Fruit fly (Drosophila melanogaster) whole organism, embryonic: ENCODE measurements around the gene Vps39.

Experiments used
- ATbp ChIP-seq: fragments of 200-800 bp; sonication (Bioruptor generic); optimal IDR thresholded peaks from 2 replicates; lab custom pipeline; 2017; ENCODE audit warnings: missing biosample characterization, mild to moderate bottlenecking, missing genetic modification characterization, missing genetic modification reagents
- Adf1 ChIP-seq: fragments of 200-800 bp; sonication (Bioruptor generic); IDR thresholded peaks from 2 replicates; pipeline ENCODE4 v1.3.6; 2022; ENCODE audit warnings: missing biosample characterization, missing genetic modification characterization
- Bdp1 ChIP-seq: fragments of 200-800 bp; sonication (Bioruptor generic); optimal IDR thresholded peaks from 3 replicates; lab custom pipeline; 2016; ENCODE audit warnings: missing biosample characterization, missing genetic modification characterization
- CG10147 ChIP-seq: fragments of 200-800 bp; sonication (Bioruptor generic); optimal IDR thresholded peaks from 2 replicates; lab custom pipeline; 2019; ENCODE audit warnings: missing biosample characterization, mild to moderate bottlenecking, missing genetic modification characterization, moderate library complexity
- CG12236 ChIP-seq: fragments of 200-800 bp; sonication (Bioruptor generic); optimal IDR thresholded peaks from 2 replicates; lab custom pipeline; 2016; ENCODE audit warnings: missing biosample characterization, missing genetic modification characterization
- CG12769 ChIP-seq: fragments of 200-800 bp; sonication (Bioruptor generic); optimal IDR thresholded peaks from 2 replicates; lab custom pipeline; 2019; ENCODE audit warnings: missing biosample characterization, mild to moderate bottlenecking, missing genetic modification characterization, moderate library complexity
- CG13287 ChIP-seq: fragments of 200-800 bp; sonication (Bioruptor generic); IDR thresholded peaks from 2 replicates; pipeline ENCODE4 v1.3.6; 2022; ENCODE audit warnings: missing biosample characterization, missing genetic modification characterization; ENCODE audit not compliant: partially characterized antibody
- CG14710 ChIP-seq: fragments of 200-800 bp; sonication (Bioruptor generic); optimal IDR thresholded peaks from 3 replicates; lab custom pipeline; 2019; ENCODE audit warnings: missing biosample characterization, mild to moderate bottlenecking, missing genetic modification characterization, moderate library complexity
- CG16779 ChIP-seq: fragments of 200-800 bp; sonication (Bioruptor generic); IDR thresholded peaks from 2 replicates; pipeline ENCODE4 v1.3.6; 2022; ENCODE audit warnings: missing biosample characterization, missing genetic modification characterization
- CG17361 ChIP-seq: fragments of 200-800 bp; sonication (Bioruptor generic); IDR thresholded peaks from 3 replicates; pipeline ENCODE4 v1.3.6; 2022; ENCODE audit warnings: missing biosample characterization, missing genetic modification characterization
- CG2678 ChIP-seq: fragments of 200-800 bp; sonication (Bioruptor generic); optimal IDR thresholded peaks from 3 replicates; lab custom pipeline; 2019; ENCODE audit warnings: missing biosample characterization, mild to moderate bottlenecking, missing genetic modification characterization, moderate library complexity
- CG3065 ChIP-seq: fragments of 200-800 bp; sonication (Bioruptor generic); optimal IDR thresholded peaks from 2 replicates; lab custom pipeline; 2016; ENCODE audit warnings: missing biosample characterization, missing genetic modification characterization
- CG31224 ChIP-seq: fragments of 200-800 bp; sonication (Bioruptor generic); IDR thresholded peaks from 2 replicates; pipeline ENCODE4 v1.3.6; 2022; ENCODE audit warnings: missing biosample characterization, missing genetic modification characterization
- CG31365 ChIP-seq: fragments of 200-800 bp; sonication (Bioruptor generic); optimal IDR thresholded peaks from 2 replicates; lab custom pipeline; 2018; ENCODE audit warnings: missing biosample characterization, mild to moderate bottlenecking, missing genetic modification characterization
- CG7372 ChIP-seq: fragments of 200-800 bp; sonication (Bioruptor generic); IDR thresholded peaks from 2 replicates; pipeline ENCODE4 v1.3.6; 2022; ENCODE audit warnings: missing biosample characterization, missing genetic modification characterization
- CG7556 ChIP-seq: fragments of 200-800 bp; sonication (Bioruptor generic); optimal IDR thresholded peaks from 2 replicates; lab custom pipeline; 2017; ENCODE audit warnings: missing biosample characterization, mild to moderate bottlenecking, missing genetic modification characterization
- CG9797 ChIP-seq: fragments of 200-800 bp; sonication (Bioruptor generic); optimal IDR thresholded peaks from 3 replicates; lab custom pipeline; 2018; ENCODE audit warnings: missing biosample characterization, mild to moderate bottlenecking, missing genetic modification characterization
- Dip2 ChIP-seq: fragments of 200-800 bp; sonication (Bioruptor generic); IDR thresholded peaks from 2 replicates; pipeline ENCODE4 v1.3.6; 2022; ENCODE audit warnings: missing biosample characterization, missing genetic modification characterization
- GATAe ChIP-seq: fragments of 200-800 bp; sonication (Bioruptor generic); conservative IDR thresholded peaks from 2 replicates; pipeline ENCODE4 v1.3.6; 2022; ENCODE audit warnings: missing biosample characterization, missing genetic modification characterization
- MESR4 ChIP-seq: fragments of 200-800 bp; sonication (Bioruptor generic); optimal IDR thresholded peaks from 2 replicates; lab custom pipeline; 2018; ENCODE audit warnings: missing biosample characterization, mild to moderate bottlenecking, missing genetic modification characterization, moderate library complexity
- Oli ChIP-seq: fragments of 200-800 bp; sonication (Bioruptor generic); optimal IDR thresholded peaks from 2 replicates; lab custom pipeline; 2018; ENCODE audit warnings: missing biosample characterization, mild to moderate bottlenecking, missing genetic modification characterization, moderate library complexity
- Pdp1 ChIP-seq, 2 experiments: fragments of 200-800 bp; sonication (Bioruptor generic); optimal IDR thresholded peaks; 3 replicates each; lab custom pipeline; 2016; ENCODE audit warnings: missing biosample characterization in 2 of 2, missing genetic modification characterization in 2 of 2, mild to moderate bottlenecking in 1 of 2, moderate library complexity in 1 of 2
- Ptx1 ChIP-seq: fragments of 200-800 bp; sonication (Bioruptor generic); IDR thresholded peaks from 2 replicates; pipeline ENCODE4 v1.3.6; 2022; ENCODE audit warnings: missing biosample characterization, missing genetic modification characterization
- bab2 ChIP-seq: fragments of 200-800 bp; sonication (Bioruptor generic); optimal IDR thresholded peaks from 2 replicates; lab custom pipeline; 2016; ENCODE audit warnings: missing biosample characterization, missing genetic modification characterization
- bowl ChIP-seq: fragments of 200-800 bp; sonication (Bioruptor generic); IDR thresholded peaks from 2 replicates; pipeline ENCODE4 v1.3.6; 2022; ENCODE audit warnings: missing biosample characterization, missing genetic modification characterization
- corto ChIP-seq: fragments of 200-800 bp; sonication (Bioruptor generic); optimal IDR thresholded peaks from 2 replicates; lab custom pipeline; 2016; ENCODE audit warnings: missing biosample characterization, mild to moderate bottlenecking, missing genetic modification characterization, moderate library complexity
- crol ChIP-seq: fragments of 200-800 bp; sonication (Bioruptor generic); IDR thresholded peaks from 2 replicates; pipeline ENCODE4 v1.3.6; 2022; ENCODE audit warnings: missing biosample characterization, missing genetic modification characterization
- cwo ChIP-seq: fragments of 200-800 bp; sonication (Bioruptor generic); optimal IDR thresholded peaks from 3 replicates; lab custom pipeline; 2017; ENCODE audit warnings: missing biosample characterization, missing genetic modification characterization, mild to moderate bottlenecking, moderate library complexity, missing genetic modification reagents
- fd64A ChIP-seq: fragments of 200-800 bp; sonication (Bioruptor generic); optimal IDR thresholded peaks from 3 replicates; lab custom pipeline; 2018; ENCODE audit warnings: missing biosample characterization, mild to moderate bottlenecking, missing genetic modification characterization
- fu2 ChIP-seq: fragments of 200-800 bp; sonication (Bioruptor generic); optimal IDR thresholded peaks from 2 replicates; lab custom pipeline; 2016; ENCODE audit warnings: missing biosample characterization, missing genetic modification characterization
- gcm2 ChIP-seq: fragments of 200-800 bp; sonication (Bioruptor generic); optimal IDR thresholded peaks from 2 replicates; lab custom pipeline; 2016; ENCODE audit warnings: missing biosample characterization, missing genetic modification characterization
- hb ChIP-seq: fragments of 200-800 bp; sonication (Bioruptor generic); IDR thresholded peaks from 3 replicates; pipeline ENCODE4 v1.3.6; 2022; ENCODE audit warnings: missing biosample characterization, missing genetic modification characterization; ENCODE audit not compliant: partially characterized antibody
- lov ChIP-seq, 2 experiments: fragments of 200-800 bp in 1 of 2; fragments of >200 bp in 1 of 2; sonication (Bioruptor generic) in 1 of 2; IDR thresholded peaks in 1 of 2; optimal IDR thresholded peaks in 1 of 2; 2 replicates in 1 of 2; 3 replicates in 1 of 2; pipeline versions ENCODE4 v1.3.6 to Lab custom; 2017 to 2022; ENCODE audit warnings: missing biosample characterization in 1 of 2, missing genetic modification characterization in 1 of 2
- luna ChIP-seq: fragments of 200-800 bp; sonication (Bioruptor generic); optimal IDR thresholded peaks from 2 replicates; lab custom pipeline; 2016; ENCODE audit warnings: missing biosample characterization, missing genetic modification characterization
- pan ChIP-seq, 4 experiments: fragments of >200 bp in 3 of 4; fragments of 200-800 bp in 1 of 4; sonication (Bioruptor generic) in 1 of 4; optimal IDR thresholded peaks in 3 of 4; IDR thresholded peaks in 1 of 4; 2 replicates each; pipeline versions ENCODE4 v1.3.6 to Lab custom; 2017 to 2022; ENCODE audit warnings: missing biosample characterization in 2 of 4, missing genetic modification characterization in 2 of 4, mixed read lengths in 1 of 4
- sima ChIP-seq: fragments of 200-800 bp; sonication (Bioruptor generic); optimal IDR thresholded peaks from 2 replicates; lab custom pipeline; 2016; ENCODE audit warnings: missing biosample characterization, missing genetic modification characterization
- slp2 ChIP-seq: fragments of 200-800 bp; sonication (Bioruptor generic); optimal IDR thresholded peaks from 2 replicates; lab custom pipeline; 2016; ENCODE audit warnings: missing biosample characterization, missing genetic modification characterization
- ssp ChIP-seq: fragments of 200-800 bp; sonication (Bioruptor generic); IDR thresholded peaks from 2 replicates; pipeline ENCODE4 v1.3.6; 2022; ENCODE audit warnings: missing biosample characterization, missing genetic modification characterization
- tgo ChIP-seq: fragments of 200-800 bp; sonication (Bioruptor generic); IDR thresholded peaks from 3 replicates; pipeline ENCODE4 v1.3.6; 2022; ENCODE audit warnings: missing biosample characterization, missing genetic modification characterization
- tio ChIP-seq: fragments of 200-800 bp; sonication (Bioruptor generic); optimal IDR thresholded peaks from 2 replicates; lab custom pipeline; 2017; ENCODE audit warnings: missing biosample characterization, missing genetic modification characterization, inconsistent platforms
- wek ChIP-seq: fragments of 200-800 bp; sonication (Bioruptor generic); optimal IDR thresholded peaks from 3 replicates; lab custom pipeline; 2018; ENCODE audit warnings: missing biosample characterization, mild to moderate bottlenecking, missing genetic modification characterization, moderate library complexity
- zfh1 ChIP-seq: fragments of 200-800 bp; sonication (Bioruptor generic); IDR thresholded peaks from 3 replicates; pipeline ENCODE4 v1.3.6; 2022; ENCODE audit warnings: missing biosample characterization, missing genetic modification characterization

Gene Vps39

dm6 chr3R:18301569-18301968 lies 27.3 kb upstream of the Vps39 start, which contains the start of gene Polr1E (continued):
- TF ChIP-seq CG12236 (GFP tag; lab: Kevin White, UChicago) (no peak), CG13287 (GFP tag; lab: Robert Waterston, UW) (peak; percentile 79), bab2 (GFP tag; lab: Kevin White, UChicago) (no peak), Pdp1 (GFP tag; optimal IDR thresholded peaks at IDR 0.05; lab: Kevin White, UChicago) (no peak), zfh1 (GFP tag; lab: Robert Waterston, UW) (no peak), fu2 (no peak), CG31365 (tag; lab: Kevin White, UChicago) (no peak), CG16779 (GFP tag; lab: Robert Waterston, UW) (no peak), cwo (GFP tag; lab: Kevin White, UChicago) (peak; percentile 98), pan (optimal IDR thresholded peaks at IDR 0.05; lab: Kevin White, UChicago) (no peak), pan (GFP tag; optimal IDR thresholded peaks at IDR 0.05 in 1 of 2, IDR thresholded peaks at IDR 0.05 in 1 of 2) (no peak), CG7556 (no peak), CG2678 (tag; lab: Kevin White, UChicago) (no peak), MESR4 (GFP tag; lab: Kevin White, UChicago) (peak; percentile 41), Oli (tag; lab: Kevin White, UChicago) (no peak), CG3065 (no peak), CG12769 (no peak), Adf1 (no peak), CG31224 (GFP tag; lab: Robert Waterston, UW) (no peak), tio (GFP tag; lab: Kevin White, UChicago) (no peak), luna (GFP tag; lab: Kevin White, UChicago) (no peak), gcm2 (GFP tag; lab: Kevin White, UChicago) (no peak), sima (GFP tag; lab: Kevin White, UChicago) (no peak), Ptx1 (GFP tag; lab: Robert Waterston, UW) (no peak), bowl (GFP tag; lab: Robert Waterston, UW) (no peak), Dip2 (no peak), fd64A (no peak), CG7372 (GFP tag; lab: Robert Waterston, UW) (no peak), CG14710 (peak; percentile 40), ssp (no peak), slp2 (GFP tag; lab: Kevin White, UChicago) (no peak), wek (GFP tag; lab: Kevin White, UChicago) (no peak), lov (optimal IDR thresholded peaks at IDR 0.05; lab: Kevin White, UChicago) (no peak), lov (GFP tag; IDR thresholded peaks at IDR 0.05; lab: Robert Waterston, UW) (no peak), crol (no peak), corto (GFP tag; lab: Kevin White, UChicago) (no peak), Bdp1 (no peak), CG9797 (GFP tag; lab: Kevin White, UChicago) (no peak), CG17361 (GFP tag; lab: Robert Waterston, UW) (no peak), GATAe (GFP tag; lab: Robert Waterston, UW) (no peak), hb (GFP tag; lab: Robert Waterston, UW) (no peak), CG10147 (GFP tag; lab: Kevin White, UChicago) (peak; percentile 9), tgo (no peak), ATbp (GFP tag; lab: Kevin White, UChicago) (no peak)
